Worm (Caenorhabditis elegans) whole organism, L2 larva: ENCODE results near the gene C29G2.6.
"Not testable (repeated sequence)": the region's sequence is repeated elsewhere in the genome, so short reads cannot be mapped to it uniquely, and the experiment has no call there.

Experiments used
- F13H6.1 ChIP-seq: sonication (generic microtip); optimal IDR thresholded peaks from 2 replicates; lab custom pipeline; 2016; ENCODE audit warnings: missing genetic modification characterization, missing compliant biosample characterization
- R02D3.7 ChIP-seq: fragments of 150-350 bp; optimal IDR thresholded peaks from 2 replicates; lab custom pipeline; 2014; ENCODE audit warnings: missing biosample characterization, missing genetic modification characterization
- Y55F3AM.14 ChIP-seq: fragments of 200-800 bp; sonication (Bioruptor generic); optimal IDR thresholded peaks from 2 replicates; lab custom pipeline; 2018; ENCODE audit warnings: mild to moderate bottlenecking, missing genetic modification characterization, missing compliant biosample characterization
- ama-1 ChIP-seq: fragments of 150-350 bp; optimal IDR thresholded peaks from 2 replicates; lab custom pipeline; 2018; ENCODE audit warnings: inconsistent platforms
- ceh-16 ChIP-seq: fragments of 150-350 bp; optimal IDR thresholded peaks from 2 replicates; lab custom pipeline; 2014; ENCODE audit warnings: missing biosample characterization, missing genetic modification characterization
- ceh-82 ChIP-seq: fragments of 150-350 bp; optimal IDR thresholded peaks from 2 replicates; lab custom pipeline; 2014; ENCODE audit warnings: missing biosample characterization, missing genetic modification characterization
- egl-27 ChIP-seq: sonication (generic microtip); optimal IDR thresholded peaks from 3 replicates; lab custom pipeline; 2017; ENCODE audit warnings: missing biosample characterization, missing genetic modification reagents, missing genetic modification characterization
- elt-1 ChIP-seq: fragments of 150-350 bp; optimal IDR thresholded peaks from 2 replicates; lab custom pipeline; 2014; ENCODE audit warnings: missing biosample characterization, missing genetic modification characterization
- fos-1 ChIP-seq: fragments of 150-350 bp; optimal IDR thresholded peaks from 2 replicates; lab custom pipeline; 2014; ENCODE audit warnings: missing biosample characterization, missing genetic modification characterization
- gmeb-1 ChIP-seq: fragments of 150-350 bp; optimal IDR thresholded peaks from 2 replicates; lab custom pipeline; 2014; ENCODE audit warnings: missing biosample characterization, missing genetic modification characterization
- lin-13 ChIP-seq: fragments of 150-350 bp; optimal IDR thresholded peaks from 2 replicates; lab custom pipeline; 2014; ENCODE audit warnings: missing biosample characterization, missing genetic modification reagents, missing genetic modification characterization
- lsy-2 ChIP-seq, 2 experiments: fragments of 150-350 bp in 1 of 2; sonication (generic microtip) in 1 of 2; optimal IDR thresholded peaks; 2 replicates each; lab custom pipeline; 2014 to 2017; ENCODE audit warnings: missing biosample characterization in 2 of 2, missing genetic modification characterization in 2 of 2
- mbf-1 ChIP-seq: sonication (generic microtip); optimal IDR thresholded peaks from 2 replicates; lab custom pipeline; 2017; ENCODE audit warnings: missing biosample characterization, missing genetic modification characterization
- nhr-10 ChIP-seq: sonication (generic microtip); optimal IDR thresholded peaks from 2 replicates; lab custom pipeline; 2017; ENCODE audit warnings: missing biosample characterization, missing genetic modification characterization
- nhr-11 ChIP-seq: fragments of 150-350 bp; optimal IDR thresholded peaks from 2 replicates; lab custom pipeline; 2014; ENCODE audit warnings: missing biosample characterization, missing genetic modification characterization
- nhr-12 ChIP-seq: fragments of 150-350 bp; optimal IDR thresholded peaks from 2 replicates; lab custom pipeline; 2014; ENCODE audit warnings: missing biosample characterization, missing genetic modification characterization
- nhr-129 ChIP-seq: fragments of 150-350 bp; optimal IDR thresholded peaks from 2 replicates; lab custom pipeline; 2014; ENCODE audit warnings: missing biosample characterization, missing genetic modification characterization
- nhr-21 ChIP-seq: fragments of 150-350 bp; optimal IDR thresholded peaks from 2 replicates; lab custom pipeline; 2014; ENCODE audit warnings: missing biosample characterization, missing genetic modification characterization
- nhr-23 ChIP-seq: fragments of 150-350 bp; optimal IDR thresholded peaks from 2 replicates; lab custom pipeline; 2014; ENCODE audit warnings: missing biosample characterization, missing genetic modification reagents, missing genetic modification characterization
- nhr-237 ChIP-seq: fragments of 150-350 bp; optimal IDR thresholded peaks from 2 replicates; lab custom pipeline; 2014; ENCODE audit warnings: missing biosample characterization, missing genetic modification characterization
- nhr-25 ChIP-seq: fragments of 150-350 bp; sonication (generic microtip); optimal IDR thresholded peaks from 3 replicates; lab custom pipeline; 2014; ENCODE audit warnings: missing biosample characterization, missing genetic modification characterization
- nhr-6 ChIP-seq: fragments of 150-350 bp; optimal IDR thresholded peaks from 2 replicates; lab custom pipeline; 2014; ENCODE audit warnings: missing biosample characterization, missing genetic modification characterization
- nhr-77 ChIP-seq: fragments of 150-350 bp; optimal IDR thresholded peaks from 2 replicates; lab custom pipeline; 2014; ENCODE audit warnings: missing biosample characterization, missing genetic modification characterization
- peb-1 ChIP-seq: fragments of 150-350 bp; optimal IDR thresholded peaks from 2 replicates; lab custom pipeline; 2014; ENCODE audit warnings: missing biosample characterization, missing genetic modification characterization
- sem-4 ChIP-seq: fragments of 150-350 bp; optimal IDR thresholded peaks from 2 replicates; lab custom pipeline; 2014; ENCODE audit warnings: missing biosample characterization, missing genetic modification reagents, missing genetic modification characterization
- skn-1 ChIP-seq: sonication (generic microtip); optimal IDR thresholded peaks from 2 replicates; lab custom pipeline; 2017; ENCODE audit warnings: missing biosample characterization, missing genetic modification characterization
- sma-3 ChIP-seq: sonication (generic microtip); optimal IDR thresholded peaks from 2 replicates; lab custom pipeline; 2016; ENCODE audit warnings: missing genetic modification reagents, missing genetic modification characterization, missing compliant biosample characterization
- sma-9 ChIP-seq, 2 experiments: fragments of 150-350 bp in 1 of 2; sonication (generic microtip) in 1 of 2; optimal IDR thresholded peaks; 2 replicates each; lab custom pipeline; 2014 to 2016; ENCODE audit warnings: missing genetic modification characterization in 2 of 2, mild to moderate bottlenecking in 1 of 2, missing biosample characterization in 1 of 2, missing compliant biosample characterization in 1 of 2, missing genetic modification reagents in 1 of 2, moderate library complexity in 1 of 2
- unc-39 ChIP-seq: fragments of 150-350 bp; optimal IDR thresholded peaks from 2 replicates; lab custom pipeline; 2014; ENCODE audit warnings: missing biosample characterization, missing genetic modification characterization
- unc-62 ChIP-seq: fragments of 150-350 bp; optimal IDR thresholded peaks from 2 replicates; lab custom pipeline; 2014; ENCODE audit warnings: missing biosample characterization, missing genetic modification reagents, missing genetic modification characterization
- zag-1 ChIP-seq: fragments of 150-350 bp; optimal IDR thresholded peaks from 2 replicates; lab custom pipeline; 2014; ENCODE audit warnings: missing biosample characterization, missing genetic modification characterization
- ztf-11 ChIP-seq: sonication (generic microtip); optimal IDR thresholded peaks from 2 replicates; lab custom pipeline; 2017; ENCODE audit warnings: missing biosample characterization, missing genetic modification characterization
- ztf-4 ChIP-seq: fragments of 150-350 bp; optimal IDR thresholded peaks from 2 replicates; lab custom pipeline; 2014; ENCODE audit warnings: missing biosample characterization, missing genetic modification characterization

Gene C29G2.6

ce11 chrV:2585727-2586126, at the start of gene C29G2.6:
Gene C29G2.6 (minus strand): TSS chrV:2585908.
- TF ChIP-seq fos-1 (tag; lab: Kevin White, UChicago) (peak; percentile 42), R02D3.7 (no peak)

ce11 chrV:2625360-2625759, 39.7 kb upstream of the C29G2.6 start, which contains the start of gene sknr-1:
Gene sknr-1 (minus strand): TSS chrV:2625460.
- TF ChIP-seq fos-1, zag-1, mbf-1 (tag; lab: Kevin White, UChicago): not testable (repeated sequence)

ce11 chrV:2623765-2624164, 38.1 kb upstream of the C29G2.6 start:
- TF ChIP-seq nhr-11: no peak
- no peak for TF ChIP-seq ztf-4 (tag; lab: Kevin White, UChicago)
- TF ChIP-seq lin-13 (GFP tag; lab: Kevin White, UChicago): no peak
- TF ChIP-seq nhr-25 (tag; lab: Kevin White, UChicago): no peak
- TF ChIP-seq nhr-237 (tag; lab: Kevin White, UChicago): no peak
- TF ChIP-seq nhr-23 (tag; lab: Kevin White, UChicago): no peak
- no peak for TF ChIP-seq lsy-2 (tag; optimal IDR thresholded peaks at IDR 0.05; lab: Kevin White, UChicago)
- TF ChIP-seq sma-3 (GFP tag; lab: Kevin White, UChicago): no peak
- no peak for TF ChIP-seq egl-27 (tag; lab: Kevin White, UChicago)
- TF ChIP-seq nhr-6 (tag; lab: Kevin White, UChicago): no peak
- TF ChIP-seq gmeb-1 (tag; lab: Kevin White, UChicago): no peak

ce11 chrV:2621879-2622278, 36.2 kb upstream of the C29G2.6 start, which contains the start of gene srh-271:
Gene srh-271 (minus strand): TSS chrV:2621979.
- TF ChIP-seq gmeb-1 (tag; lab: Kevin White, UChicago) (no peak), nhr-6 (tag; lab: Kevin White, UChicago) (no peak), lsy-2 (tag; optimal IDR thresholded peaks at IDR 0.05; lab: Kevin White, UChicago) (no peak), skn-1 (tag; lab: Kevin White, UChicago) (no peak), nhr-77 (tag; lab: Kevin White, UChicago) (no peak), nhr-11 (no peak), nhr-12 (tag; lab: Kevin White, UChicago) (no peak), nhr-10 (tag; lab: Kevin White, UChicago) (no peak), F13H6.1 (tag; lab: Kevin White, UChicago) (no peak), nhr-129 (tag; lab: Kevin White, UChicago) (no peak)
- TF ChIP-seq, all 48 proteins: peak for 0

ce11 chrV:2617499-2617898, 31.8 kb upstream of the C29G2.6 start:
- no peak for TF ChIP-seq ztf-11
- no peak for TF ChIP-seq sma-9 (GFP tag; optimal IDR thresholded peaks at IDR 0.05; lab: Kevin White, UChicago)
- no peak for TF ChIP-seq sma-9 (tag; optimal IDR thresholded peaks at IDR 0.05; lab: Kevin White, UChicago)
- no peak for TF ChIP-seq unc-62 (GFP tag; lab: Kevin White, UChicago)
- no peak for TF ChIP-seq nhr-129 (tag; lab: Kevin White, UChicago)
- TF ChIP-seq unc-39 (tag; lab: Kevin White, UChicago): no peak
- TF ChIP-seq ceh-16 (tag; lab: Kevin White, UChicago): no peak
- no peak for TF ChIP-seq ceh-82 (tag; lab: Kevin White, UChicago)
- TF ChIP-seq fos-1 (tag; lab: Kevin White, UChicago): no peak
- no peak for TF ChIP-seq peb-1
- TF ChIP-seq ama-1: no peak
- TF ChIP-seq nhr-25 (tag; lab: Kevin White, UChicago): no peak
- no peak for TF ChIP-seq gmeb-1 (tag; lab: Kevin White, UChicago)
- no peak for TF ChIP-seq elt-1 (tag; lab: Kevin White, UChicago)
- TF ChIP-seq nhr-21 (tag; lab: Kevin White, UChicago): no peak
- TF ChIP-seq ztf-4 (tag; lab: Kevin White, UChicago): no peak
- TF ChIP-seq Y55F3AM.14 (GFP tag; lab: Kevin White, UChicago): no peak
- no peak for TF ChIP-seq sem-4 (tag; lab: Kevin White, UChicago)
- no peak for TF ChIP-seq nhr-11
- no peak for TF ChIP-seq lsy-2 (tag; optimal IDR thresholded peaks at IDR 0.05; lab: Kevin White, UChicago)
- no peak for TF ChIP-seq F13H6.1 (tag; lab: Kevin White, UChicago)
